Worm (Caenorhabditis elegans) whole organism, midembryonic: Measurements from ENCODE around the gene K01A6.8.

Experiments used
- T22C8.4 ChIP-seq: fragments of 200-800 bp; sonication (Bioruptor generic); IDR thresholded peaks from 2 replicates; pipeline ENCODE4 v1.3.6; 2022; ENCODE audit warnings: missing genetic modification characterization, missing compliant biosample characterization
- cog-1 ChIP-seq: sonication (generic microtip); optimal IDR thresholded peaks from 2 replicates; lab custom pipeline; 2016; ENCODE audit warnings: missing genetic modification characterization, missing compliant biosample characterization
- flt-1 ChIP-seq: fragments of 200-800 bp; sonication (Bioruptor generic); IDR thresholded peaks from 2 replicates; pipeline ENCODE4 v1.3.6; 2022; ENCODE audit warnings: missing genetic modification characterization, missing compliant biosample characterization
- klf-2 ChIP-seq: fragments of 200-800 bp; sonication (Bioruptor generic); conservative IDR thresholded peaks from 2 replicates; pipeline ENCODE4 v1.3.6; 2022; ENCODE audit warnings: missing genetic modification reagents, missing genetic modification characterization, missing compliant biosample characterization
- med-1 ChIP-seq: sonication (generic microtip); optimal IDR thresholded peaks from 2 replicates; lab custom pipeline; 2017; ENCODE audit warnings: missing genetic modification characterization, mild to moderate bottlenecking, missing compliant biosample characterization, antibody characterized with exemption, missing genetic modification reagents; ENCODE audit not compliant: insufficient read depth
- ref-1 ChIP-seq: fragments of 200-800 bp; sonication (Bioruptor generic); conservative IDR thresholded peaks from 2 replicates; pipeline ENCODE4 v1.3.6; 2022; ENCODE audit warnings: missing genetic modification reagents, missing genetic modification characterization, missing compliant biosample characterization
- tab-1 ChIP-seq: fragments of 200-800 bp; sonication (Bioruptor generic); IDR thresholded peaks from 2 replicates; pipeline ENCODE4 v1.3.6; 2022; ENCODE audit warnings: missing genetic modification characterization, missing compliant biosample characterization
- ztf-23 ChIP-seq: fragments of 200-800 bp; sonication (Bioruptor generic); IDR thresholded peaks from 2 replicates; pipeline ENCODE4 v1.3.6; 2022; ENCODE audit warnings: missing genetic modification reagents, missing genetic modification characterization, missing compliant biosample characterization
- ztf-29 ChIP-seq: fragments of 200-800 bp; sonication (Bioruptor generic); IDR thresholded peaks from 2 replicates; pipeline ENCODE4 v1.3.6; 2022; ENCODE audit warnings: missing genetic modification reagents, missing genetic modification characterization, missing compliant biosample characterization

DNA sequence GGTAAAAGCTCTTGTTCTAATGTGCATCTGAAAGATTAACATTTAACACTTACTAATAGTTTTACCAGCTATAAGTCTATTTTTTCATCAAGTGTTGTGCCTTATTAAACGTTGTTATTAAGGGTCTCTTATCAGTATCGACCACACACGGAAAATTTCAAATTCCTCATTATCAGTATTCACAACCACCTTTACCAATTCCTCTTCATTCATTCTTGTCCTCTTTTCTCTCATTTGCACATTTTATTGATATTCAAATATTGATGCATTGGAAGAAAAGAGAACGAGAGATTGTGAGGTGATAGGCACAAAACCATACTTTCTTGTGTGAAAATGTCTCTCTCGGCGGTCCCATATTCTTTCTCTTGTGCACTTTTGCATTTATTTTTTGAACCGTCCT lies 15.3 kb downstream of the K01A6.8 start:
- TF ChIP-seq tab-1 (GFP tag; lab: Robert Waterston, UW) (no peak), ztf-29 (no peak), klf-2 (no peak), ztf-23 (GFP tag; lab: Robert Waterston, UW) (no peak), T22C8.4 (GFP tag; lab: Robert Waterston, UW) (no peak), flt-1 (no peak), med-1 (GFP tag; lab: Kevin White, UChicago) (no peak), cog-1 (no peak), ref-1 (GFP tag; lab: Robert Waterston, UW) (no peak)
